Fruit fly (Drosophila melanogaster) whole organism, wandering third instar larva: ENCODE data around the gene Ubc7.

Source experiments
- Abd-B ChIP-seq: fragments of >200 bp; optimal IDR thresholded peaks from 2 replicates; lab custom pipeline; 2017; ENCODE audit warnings: missing biosample characterization, missing genetic modification characterization
- CrebA ChIP-seq: fragments of 200-800 bp; sonication (Bioruptor generic); optimal IDR thresholded peaks from 2 replicates; lab custom pipeline; 2016; ENCODE audit warnings: missing biosample characterization, mild to moderate bottlenecking, missing genetic modification characterization, borderline replicate concordance
- HLH106 ChIP-seq: fragments of 200-800 bp; optimal IDR thresholded peaks from 3 replicates; lab custom pipeline; 2019; ENCODE audit warnings: missing biosample characterization, mild to moderate bottlenecking, missing genetic modification characterization, moderate library complexity
- Hr83 ChIP-seq: fragments of 200-300 bp; sonication (Bioruptor generic); optimal IDR thresholded peaks from 2 replicates; lab custom pipeline; 2016; ENCODE audit warnings: missing biosample characterization, mild to moderate bottlenecking, missing genetic modification characterization, moderate library complexity; ENCODE audit not compliant: poor library complexity, severe bottlenecking
- Myc ChIP-seq: fragments of >200 bp; optimal IDR thresholded peaks from 2 replicates; lab custom pipeline; 2017
- Rel ChIP-seq, 2 experiments: fragments of 200-800 bp; sonication (Bioruptor generic) in 1 of 2; optimal IDR thresholded peaks; 2 replicates in 1 of 2; 3 replicates in 1 of 2; lab custom pipeline; 2016 to 2019; ENCODE audit warnings: mild to moderate bottlenecking in 2 of 2, missing biosample characterization in 2 of 2, missing genetic modification characterization in 2 of 2, moderate library complexity in 1 of 2
- br ChIP-seq: fragments of 200-800 bp; sonication (Bioruptor generic); optimal IDR thresholded peaks from 2 replicates; lab custom pipeline; 2016; ENCODE audit warnings: missing biosample characterization, missing genetic modification characterization
- dmrt93B ChIP-seq: fragments of 200-800 bp; sonication (Bioruptor generic); optimal IDR thresholded peaks from 2 replicates; lab custom pipeline; 2018; ENCODE audit warnings: missing biosample characterization, mild to moderate bottlenecking, missing genetic modification characterization
- h ChIP-seq: fragments of 200-800 bp; sonication (Bioruptor generic); optimal IDR thresholded peaks from 3 replicates; lab custom pipeline; 2016; ENCODE audit warnings: missing biosample characterization, mild to moderate bottlenecking, missing genetic modification characterization
- psq ChIP-seq: fragments of 200-800 bp; sonication (Bioruptor generic); optimal IDR thresholded peaks from 3 replicates; lab custom pipeline; 2017; ENCODE audit warnings: missing biosample characterization, mild to moderate bottlenecking, missing genetic modification characterization, moderate library complexity
- tai ChIP-seq: sonication (Bioruptor generic); optimal IDR thresholded peaks from 2 replicates; lab custom pipeline; 2016; ENCODE audit warnings: missing biosample characterization, missing genetic modification characterization
- usp ChIP-seq: fragments of >200 bp; optimal IDR thresholded peaks from 2 replicates; lab custom pipeline; 2017; ENCODE audit warnings: missing biosample characterization, missing genetic modification characterization

Ubc7 gene

DNA sequence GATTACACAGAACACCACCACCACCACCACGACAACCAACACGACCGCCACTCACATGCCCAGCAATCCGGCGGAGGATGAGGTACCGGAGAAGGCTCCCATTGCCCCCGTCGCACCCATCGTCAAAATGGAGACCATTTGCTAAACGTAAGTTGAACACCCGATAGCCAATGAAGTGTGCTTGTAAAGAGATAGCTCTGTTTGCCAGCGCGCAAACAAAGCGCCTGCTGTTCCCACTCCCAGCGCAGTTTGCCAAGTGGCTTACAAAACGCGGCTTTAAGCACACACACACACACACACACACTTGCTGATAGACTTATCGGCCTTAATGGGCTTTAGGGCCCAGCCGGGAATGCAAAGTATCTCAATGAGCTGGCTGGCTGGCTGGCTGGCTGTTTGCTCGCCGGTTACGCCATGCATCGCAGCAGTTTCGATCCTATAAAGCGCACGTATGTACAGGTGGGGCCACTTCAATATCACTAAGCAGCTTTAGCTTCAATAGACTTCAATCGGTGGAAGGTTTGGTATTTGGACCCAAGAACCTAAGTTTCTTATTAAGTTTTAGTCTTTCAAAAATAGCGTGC, 50.0 kb downstream of the Ubc7 start:
- no peak for TF ChIP-seq Rel (GFP tag; optimal IDR thresholded peaks at IDR 0.05; lab: Kevin White, UChicago)
- no peak for TF ChIP-seq Rel (tag; optimal IDR thresholded peaks at IDR 0.05; lab: Kevin White, UChicago)
- no peak for TF ChIP-seq Myc (lab: Kevin White, UChicago)
- TF ChIP-seq psq (GFP tag; lab: Kevin White, UChicago): no peak
- TF ChIP-seq usp (GFP tag; lab: Kevin White, UChicago): no peak

DNA sequence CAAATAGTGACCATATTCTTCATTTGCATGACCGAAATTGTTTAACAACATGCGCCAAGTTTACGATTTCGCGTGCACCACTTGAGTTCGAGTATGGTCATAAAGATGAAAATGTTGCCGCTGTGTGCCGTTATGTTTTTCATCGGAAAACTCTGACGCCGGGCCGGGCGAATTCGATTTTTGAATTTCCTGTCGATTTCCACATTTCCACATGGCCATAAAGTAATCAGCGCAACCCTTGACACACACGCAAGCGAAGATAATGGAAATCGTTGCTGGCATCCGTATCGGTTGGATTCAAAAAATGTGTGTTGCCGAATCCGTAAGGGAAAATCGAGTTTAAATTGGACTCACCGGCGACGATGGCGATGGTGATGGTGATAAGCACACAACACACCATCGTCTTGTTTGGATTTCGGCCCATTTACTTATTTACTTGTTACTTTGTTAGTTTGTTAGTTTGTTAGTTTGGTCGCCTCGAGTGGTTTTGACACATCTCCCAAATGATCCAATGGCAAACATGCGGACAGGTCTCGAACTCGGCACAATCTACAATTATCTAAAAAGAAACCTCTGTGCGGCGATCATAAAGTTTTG, 51.2 kb downstream of the Ubc7 start:
- no peak for TF ChIP-seq CrebA
- no peak for TF ChIP-seq HLH106 (tag; lab: Kevin White, UChicago)
- TF ChIP-seq br (GFP tag; lab: Kevin White, UChicago): no peak
- no peak for TF ChIP-seq Hr83 (GFP tag; lab: Kevin White, UChicago)
- no peak for TF ChIP-seq tai
- no peak for TF ChIP-seq h (GFP tag; lab: Kevin White, UChicago)
- no peak for TF ChIP-seq dmrt93B
- no peak for TF ChIP-seq Abd-B (GFP tag; lab: Kevin White, UChicago)
- TF ChIP-seq, all 38 proteins: peak for 0
